Fruit fly (Drosophila melanogaster) whole organism, embryonic: ENCODE results near the gene Ddc.

Experiments
- CG10565 ChIP-seq: fragments of 200-800 bp; sonication (Bioruptor generic); optimal IDR thresholded peaks from 3 replicates; lab custom pipeline; 2016; ENCODE audit warnings: missing biosample characterization, mild to moderate bottlenecking, missing genetic modification characterization
- CG12299 ChIP-seq: fragments of 200-800 bp; sonication (Bioruptor generic); optimal IDR thresholded peaks from 2 replicates; lab custom pipeline; 2018; ENCODE audit warnings: missing biosample characterization, mild to moderate bottlenecking, missing genetic modification characterization
- CG12659 ChIP-seq: fragments of 200-800 bp; sonication (Bioruptor generic); optimal IDR thresholded peaks from 3 replicates; lab custom pipeline; 2017; ENCODE audit warnings: mild to moderate bottlenecking, missing biosample characterization, missing genetic modification reagents, missing genetic modification characterization
- CG13123 ChIP-seq: fragments of 200-800 bp; sonication (Bioruptor generic); optimal IDR thresholded peaks from 2 replicates; lab custom pipeline; 2016; ENCODE audit warnings: missing biosample characterization, missing genetic modification characterization
- CG14014 ChIP-seq: fragments of 200-800 bp; sonication (Bioruptor generic); IDR thresholded peaks from 2 replicates; pipeline ENCODE4 v1.3.6; 2022; ENCODE audit warnings: missing biosample characterization, missing genetic modification characterization
- CG14860 ChIP-seq: fragments of 200-800 bp; sonication (Bioruptor generic); IDR thresholded peaks from 3 replicates; pipeline ENCODE4 v1.3.6; 2022; ENCODE audit warnings: missing biosample characterization, missing genetic modification characterization; ENCODE audit not compliant: partially characterized antibody
- CG16815 ChIP-seq: fragments of 200-800 bp; sonication (Bioruptor generic); optimal IDR thresholded peaks from 3 replicates; lab custom pipeline; 2017; ENCODE audit warnings: missing biosample characterization, mild to moderate bottlenecking, missing genetic modification characterization
- CG17328 ChIP-seq: fragments of 200-800 bp; sonication (Bioruptor generic); IDR thresholded peaks from 2 replicates; pipeline ENCODE4 v1.3.6; 2022; ENCODE audit warnings: missing biosample characterization, missing genetic modification characterization
- CG17385 ChIP-seq: fragments of 200-800 bp; sonication (Bioruptor generic); optimal IDR thresholded peaks from 3 replicates; lab custom pipeline; 2018; ENCODE audit warnings: missing biosample characterization, mild to moderate bottlenecking, missing genetic modification characterization
- CG17912 ChIP-seq: fragments of 200-800 bp; sonication (Bioruptor generic); optimal IDR thresholded peaks from 2 replicates; lab custom pipeline; 2018; ENCODE audit warnings: missing biosample characterization, mild to moderate bottlenecking, missing genetic modification characterization
- CG18011 ChIP-seq: fragments of 200-800 bp; sonication (Bioruptor generic); optimal IDR thresholded peaks from 2 replicates; lab custom pipeline; 2017; ENCODE audit warnings: missing biosample characterization, missing genetic modification characterization, mild to moderate bottlenecking, moderate library complexity, missing genotype
- CG2116 ChIP-seq: fragments of 200-800 bp; sonication (Bioruptor generic); optimal IDR thresholded peaks from 3 replicates; lab custom pipeline; 2018; ENCODE audit warnings: missing biosample characterization, mild to moderate bottlenecking, missing genetic modification characterization
- CG2199 ChIP-seq: fragments of 200-800 bp; sonication (Bioruptor generic); IDR thresholded peaks from 3 replicates; pipeline ENCODE4 v1.3.6; 2022; ENCODE audit warnings: missing biosample characterization, missing genetic modification characterization
- CG2712 ChIP-seq: fragments of 200-800 bp; optimal IDR thresholded peaks from 3 replicates; lab custom pipeline; 2019; ENCODE audit warnings: missing biosample characterization, mild to moderate bottlenecking, missing genetic modification characterization, moderate library complexity
- CG33213 ChIP-seq: fragments of 200-800 bp; sonication (Bioruptor generic); optimal IDR thresholded peaks from 3 replicates; lab custom pipeline; 2016; ENCODE audit warnings: missing biosample characterization, missing genetic modification characterization
- CG4617 ChIP-seq: fragments of 200-800 bp; sonication (Bioruptor generic); optimal IDR thresholded peaks from 3 replicates; lab custom pipeline; 2016; ENCODE audit warnings: missing biosample characterization, missing genetic modification characterization, borderline replicate concordance
- CG4820 ChIP-seq: fragments of 200-800 bp; sonication (Bioruptor generic); optimal IDR thresholded peaks from 3 replicates; lab custom pipeline; 2016; ENCODE audit warnings: missing biosample characterization, missing genetic modification characterization
- CG6791 ChIP-seq: fragments of 200-800 bp; sonication (Bioruptor generic); IDR thresholded peaks from 3 replicates; pipeline ENCODE4 v1.3.6; 2022; ENCODE audit warnings: missing biosample characterization, missing genetic modification characterization; ENCODE audit not compliant: partially characterized antibody
- CG7786 ChIP-seq: fragments of 200-800 bp; sonication (Bioruptor generic); optimal IDR thresholded peaks from 2 replicates; lab custom pipeline; 2016; ENCODE audit warnings: missing biosample characterization, missing genetic modification characterization
- CG7928 ChIP-seq: fragments of 200-800 bp; sonication (Bioruptor generic); optimal IDR thresholded peaks from 2 replicates; lab custom pipeline; 2017; ENCODE audit warnings: missing biosample characterization, mild to moderate bottlenecking, missing genetic modification characterization
- CG9817 ChIP-seq: fragments of 200-800 bp; sonication (Bioruptor generic); optimal IDR thresholded peaks from 2 replicates; lab custom pipeline; 2018; ENCODE audit warnings: missing biosample characterization, mild to moderate bottlenecking, missing genetic modification characterization, moderate library complexity
- CoRest ChIP-seq: fragments of 200-800 bp; sonication (Bioruptor generic); optimal IDR thresholded peaks from 3 replicates; lab custom pipeline; 2018; ENCODE audit warnings: missing biosample characterization, mild to moderate bottlenecking, missing genetic modification characterization, moderate library complexity
- Dp ChIP-seq: fragments of 200-800 bp; sonication (Bioruptor generic); optimal IDR thresholded peaks from 2 replicates; lab custom pipeline; 2018; ENCODE audit warnings: missing biosample characterization, mild to moderate bottlenecking, missing genetic modification characterization, moderate library complexity
- Max ChIP-seq: fragments of 200-800 bp; sonication (Bioruptor generic); optimal IDR thresholded peaks from 2 replicates; lab custom pipeline; 2016; ENCODE audit warnings: missing biosample characterization, mild to moderate bottlenecking, missing genetic modification characterization
- Mes4 ChIP-seq: fragments of 200-800 bp; sonication (Bioruptor generic); optimal IDR thresholded peaks from 2 replicates; lab custom pipeline; 2016; ENCODE audit warnings: missing biosample characterization, missing genetic modification characterization
- NC2β ChIP-seq: fragments of 200-800 bp; sonication (Bioruptor generic); optimal IDR thresholded peaks from 2 replicates; lab custom pipeline; 2016; ENCODE audit warnings: missing biosample characterization, missing genetic modification characterization
- Oli ChIP-seq: fragments of 200-800 bp; sonication (Bioruptor generic); optimal IDR thresholded peaks from 2 replicates; lab custom pipeline; 2018; ENCODE audit warnings: missing biosample characterization, mild to moderate bottlenecking, missing genetic modification characterization, moderate library complexity
- Pdp1 ChIP-seq, 2 experiments: fragments of 200-800 bp; sonication (Bioruptor generic); optimal IDR thresholded peaks; 3 replicates each; lab custom pipeline; 2016; ENCODE audit warnings: missing biosample characterization in 2 of 2, missing genetic modification characterization in 2 of 2, mild to moderate bottlenecking in 1 of 2, moderate library complexity in 1 of 2
- Scr ChIP-seq: fragments of 200-800 bp; sonication (Bioruptor generic); IDR thresholded peaks from 2 replicates; pipeline ENCODE4 v1.3.6; 2022; ENCODE audit warnings: missing biosample characterization, missing genetic modification characterization; ENCODE audit not compliant: partially characterized antibody
- Ssrp ChIP-seq: fragments of 200-800 bp; sonication (Bioruptor generic); optimal IDR thresholded peaks from 2 replicates; lab custom pipeline; 2018; ENCODE audit warnings: missing biosample characterization, mild to moderate bottlenecking, missing genetic modification characterization, moderate library complexity
- Tbp ChIP-seq: fragments of >200 bp; optimal IDR thresholded peaks from 2 replicates; lab custom pipeline; 2018; ENCODE audit warnings: missing biosample characterization, missing genetic modification characterization
- Xrp1 ChIP-seq: fragments of 200-800 bp; sonication (Bioruptor generic); IDR thresholded peaks from 2 replicates; pipeline ENCODE4 v1.3.6; 2022; ENCODE audit warnings: missing biosample characterization, missing genetic modification characterization
- amos ChIP-seq: fragments of 200-800 bp; sonication (Bioruptor generic); IDR thresholded peaks from 2 replicates; pipeline ENCODE4 v1.3.6; 2022; ENCODE audit warnings: missing biosample characterization, missing genetic modification characterization; ENCODE audit not compliant: partially characterized antibody
- chif ChIP-seq, 2 experiments: fragments of 200-800 bp; sonication (Bioruptor generic); optimal IDR thresholded peaks; 3 replicates each; lab custom pipeline; 2016; ENCODE audit warnings: missing biosample characterization in 2 of 2, missing genetic modification characterization in 2 of 2
- crp ChIP-seq, 2 experiments: fragments of 200-800 bp; sonication (Bioruptor generic); optimal IDR thresholded peaks; 2 replicates in 1 of 2; 3 replicates in 1 of 2; lab custom pipeline; 2017; ENCODE audit warnings: missing biosample characterization in 2 of 2, missing genetic modification characterization in 2 of 2, mild to moderate bottlenecking in 1 of 2, moderate library complexity in 1 of 2
- dmrt11E ChIP-seq: fragments of 200-800 bp; sonication (Bioruptor generic); optimal IDR thresholded peaks from 3 replicates; lab custom pipeline; 2018; ENCODE audit warnings: missing biosample characterization, mild to moderate bottlenecking, missing genetic modification characterization, moderate library complexity
- esg ChIP-seq: fragments of 200-800 bp; sonication (Bioruptor generic); conservative IDR thresholded peaks from 2 replicates; pipeline ENCODE4 v1.3.6; 2022; ENCODE audit warnings: missing biosample characterization, missing genetic modification characterization
- fru ChIP-seq: fragments of >200 bp; optimal IDR thresholded peaks from 2 replicates; lab custom pipeline; 2017
- gt ChIP-seq: fragments of 200-800 bp; sonication (Bioruptor generic); IDR thresholded peaks from 2 replicates; pipeline ENCODE4 v1.3.6; 2022; ENCODE audit warnings: missing biosample characterization, missing genetic modification characterization
- mirr ChIP-seq: fragments of 200-800 bp; sonication (Bioruptor generic); optimal IDR thresholded peaks from 3 replicates; lab custom pipeline; 2018; ENCODE audit warnings: missing biosample characterization, mild to moderate bottlenecking, missing genetic modification characterization
- nerfin-2 ChIP-seq: fragments of 200-800 bp; sonication (Bioruptor generic); IDR thresholded peaks from 2 replicates; pipeline ENCODE4 v1.3.6; 2022; ENCODE audit warnings: missing biosample characterization, missing genetic modification characterization; ENCODE audit not compliant: partially characterized antibody
- nom ChIP-seq: fragments of 200-800 bp; sonication (Bioruptor generic); optimal IDR thresholded peaks from 2 replicates; lab custom pipeline; 2017; ENCODE audit warnings: missing biosample characterization, missing genetic modification characterization, mild to moderate bottlenecking, moderate library complexity, missing genetic modification reagents
- repo ChIP-seq: fragments of 200-800 bp; sonication (Bioruptor generic); optimal IDR thresholded peaks from 2 replicates; lab custom pipeline; 2016; ENCODE audit warnings: missing biosample characterization, missing genetic modification characterization
- sc ChIP-seq, 3 experiments: fragments of >200 bp in 2 of 3; fragments of 200-800 bp in 1 of 3; sonication (Bioruptor generic) in 1 of 3; optimal IDR thresholded peaks; 2 replicates in 2 of 3; 3 replicates in 1 of 3; lab custom pipeline; 2017; ENCODE audit warnings: mild to moderate bottlenecking in 1 of 3, missing biosample characterization in 1 of 3, missing genetic modification characterization in 1 of 3, missing genetic modification reagents in 1 of 3
- tgo ChIP-seq: fragments of 200-800 bp; sonication (Bioruptor generic); IDR thresholded peaks from 3 replicates; pipeline ENCODE4 v1.3.6; 2022; ENCODE audit warnings: missing biosample characterization, missing genetic modification characterization
- ttk ChIP-seq: fragments of 200-800 bp; sonication (Bioruptor generic); IDR thresholded peaks from 2 replicates; pipeline ENCODE4 v2.1.2; 2022; ENCODE audit warnings: missing biosample characterization, missing genetic modification characterization
- tup ChIP-seq: fragments of 200-800 bp; sonication (Bioruptor generic); optimal IDR thresholded peaks from 2 replicates; lab custom pipeline; 2016; ENCODE audit warnings: missing biosample characterization, mild to moderate bottlenecking, missing genetic modification characterization, moderate library complexity
- zfh1 ChIP-seq: fragments of 200-800 bp; sonication (Bioruptor generic); IDR thresholded peaks from 3 replicates; pipeline ENCODE4 v1.3.6; 2022; ENCODE audit warnings: missing biosample characterization, missing genetic modification characterization

Ddc gene

dm6 chr2L:19131905-19132402, 11.8 kb upstream of the Ddc start, which contains the start of the genes AsnRS and DCTN6-p27 (continued):
- TF ChIP-seq nerfin-2 (GFP tag; lab: Robert Waterston, UW): peak; percentile 53; the same call in 1 of the 2 replicates
- peak; percentile 59 for TF ChIP-seq CG17328 (GFP tag; lab: Robert Waterston, UW)
- peak; percentile 65 for TF ChIP-seq CG14014 (GFP tag; lab: Robert Waterston, UW)
- peak; percentile 3 for TF ChIP-seq CG17912 (GFP tag; lab: Kevin White, UChicago)
- no peak for TF ChIP-seq fru (lab: Kevin White, UChicago)
- peak; percentile 75 for TF ChIP-seq CoRest
- TF ChIP-seq esg: peak; percentile 46; the same call in 1 of the 2 replicates
- TF ChIP-seq CG2199 (GFP tag; lab: Robert Waterston, UW): peak; percentile 60; the same call in 1 of the 3 replicates
- peak; percentile 67 for TF ChIP-seq CG17385 (GFP tag; lab: Kevin White, UChicago)
- TF ChIP-seq Dp (GFP tag; lab: Kevin White, UChicago): peak; percentile 49
- TF ChIP-seq CG2116: peak; percentile 82
- TF ChIP-seq repo: peak; percentile 9
- TF ChIP-seq CG16815 (GFP tag; lab: Kevin White, UChicago): peak; percentile 41
- peak; percentile 70 for TF ChIP-seq NC2β (GFP tag; lab: Kevin White, UChicago)
- TF ChIP-seq CG7786 (GFP tag; lab: Kevin White, UChicago): peak; percentile 22
- TF ChIP-seq CG13123 (GFP tag; lab: Kevin White, UChicago): peak; percentile 62
- peak; percentile 18 for TF ChIP-seq CG33213
- peak; percentile 62 for TF ChIP-seq CG2712 (tag; lab: Kevin White, UChicago)
- TF ChIP-seq tup: peak; percentile 63
- TF ChIP-seq amos: peak; percentile 70; the same call in 1 of the 2 replicates
- peak; percentile 18 for TF ChIP-seq nom (GFP tag; lab: Kevin White, UChicago)
- TF ChIP-seq CG4617 (GFP tag; lab: Kevin White, UChicago): peak; percentile 76
- peak in 1 of 2 experiments; percentile 24 for TF ChIP-seq crp (GFP tag; optimal IDR thresholded peaks at IDR 0.05; lab: Kevin White, UChicago)
- TF ChIP-seq zfh1 (GFP tag; lab: Robert Waterston, UW): peak; percentile 70
- peak; percentile 54 for TF ChIP-seq Ssrp (tag; lab: Kevin White, UChicago)
- peak; percentile 79 for TF ChIP-seq Max (GFP tag; lab: Kevin White, UChicago)
- TF ChIP-seq CG12299: peak; percentile 25
- TF ChIP-seq gt (GFP tag; lab: Robert Waterston, UW): no peak
- peak; percentile 37 to 49 for TF ChIP-seq chif (GFP tag; optimal IDR thresholded peaks at IDR 0.05; lab: Kevin White, UChicago)
- TF ChIP-seq CG10565 (GFP tag; lab: Kevin White, UChicago): no peak
- no peak for TF ChIP-seq Tbp (GFP tag; lab: Kevin White, UChicago)
- TF ChIP-seq CG9817 (tag; lab: Kevin White, UChicago): peak; percentile 68
- TF ChIP-seq tgo (GFP tag; lab: Robert Waterston, UW): peak; percentile 55
- TF ChIP-seq CG14860: peak; percentile 71; the same call in 2 of the 3 replicates
- TF ChIP-seq ttk (GFP tag; lab: Robert Waterston, UW): peak; percentile 58; the same call in 1 of the 2 replicates
- TF ChIP-seq Scr: peak; percentile 82
- TF ChIP-seq Oli (tag; lab: Kevin White, UChicago): peak; percentile 48
- TF ChIP-seq Xrp1 (GFP tag; lab: Robert Waterston, UW): peak; percentile 73
- TF ChIP-seq CG18011 (GFP tag; lab: Kevin White, UChicago): peak; percentile 57
- TF ChIP-seq mirr (GFP tag; lab: Kevin White, UChicago): peak; percentile 55
- peak; percentile 66 for TF ChIP-seq CG6791 (GFP tag; lab: Robert Waterston, UW)
- TF ChIP-seq CG12659 (GFP tag; lab: Kevin White, UChicago): peak; percentile 78
- TF ChIP-seq sc (optimal IDR thresholded peaks at IDR 0.05; lab: Kevin White, UChicago): no peak
- TF ChIP-seq sc (GFP tag; optimal IDR thresholded peaks at IDR 0.05; lab: Kevin White, UChicago): no peak
- peak; percentile 59 for TF ChIP-seq dmrt11E (tag; lab: Kevin White, UChicago)
- TF ChIP-seq Pdp1 (GFP tag; optimal IDR thresholded peaks at IDR 0.05; lab: Kevin White, UChicago): peak; percentile 34 to 69
- peak; percentile 77 for TF ChIP-seq CG4820 (GFP tag; lab: Kevin White, UChicago)
- TF ChIP-seq CG7928: peak; percentile 13
- TF ChIP-seq Mes4: peak; percentile 8
